Worm (Caenorhabditis elegans): ENCODE results near the gene dab-1.

dab-1 gene

ce11 chrII:8259674-8260073 is 37.5 kb downstream of the dab-1 start:
- no peak for TF ChIP-seq sea-2 (GFP tag; IDR thresholded peaks at IDR 0.05)
- no peak for TF ChIP-seq unc-130 (GFP tag; optimal IDR thresholded peaks at IDR 0.05)
- TF ChIP-seq hmg-1.2 (GFP tag; IDR thresholded peaks at IDR 0.05), result no peak
- TF ChIP-seq cebp-1 (GFP tag; IDR thresholded peaks at IDR 0.05), result no peak
- TF ChIP-seq cebp-1 (tag; optimal IDR thresholded peaks at IDR 0.05), result no peak
- TF ChIP-seq nfya-1 (tag; optimal IDR thresholded peaks at IDR 0.05; ENCODE audit: borderline replicate concordance, insufficient read depth), result no peak
- TF ChIP-seq snpc-4 (GFP tag; optimal IDR thresholded peaks at IDR 0.05), result no peak
- TF ChIP-seq snpc-4 (tag; optimal IDR thresholded peaks at IDR 0.05), result no peak
- no peak for TF ChIP-seq tlf-1 (GFP tag; optimal IDR thresholded peaks at IDR 0.05)
- TF ChIP-seq ztf-18 (tag; optimal IDR thresholded peaks at IDR 0.05), result no peak
- no peak for TF ChIP-seq snpc-1.3 (tag; optimal IDR thresholded peaks at IDR 0.05; ENCODE audit: insufficient read depth)
- no peak for TF ChIP-seq hmg-20 (GFP tag; IDR thresholded peaks at IDR 0.05)
- no peak for TF ChIP-seq ZK185.1 (tag; optimal IDR thresholded peaks at IDR 0.05; ENCODE audit: poor library complexity, severe bottlenecking)
- TF ChIP-seq F52B5.7 (tag; optimal IDR thresholded peaks at IDR 0.05), result no peak
- TF ChIP-seq C06A6.2 (GFP tag; conservative IDR thresholded peaks at IDR 0.05), result 0 out of 2 replicates have a peak, but pooled peaks have one; percentile 17
- TF ChIP-seq bed-1 (GFP tag; IDR thresholded peaks at IDR 0.05), result no peak
- no peak for TF ChIP-seq lin-54 (GFP tag; optimal IDR thresholded peaks at IDR 0.05)
- no peak for TF ChIP-seq nhr-120 (GFP tag; IDR thresholded peaks at IDR 0.05)
- no peak for TF ChIP-seq F22D6.2 (tag; optimal IDR thresholded peaks at IDR 0.05)
- TF ChIP-seq Y53G8AR.9 (GFP tag; conservative IDR thresholded peaks at IDR 0.05), result no peak
- TF ChIP-seq somi-1 (GFP tag; optimal IDR thresholded peaks at IDR 0.05), result peak; percentile 52
- no peak for TF ChIP-seq K11D2.4 (GFP tag; IDR thresholded peaks at IDR 0.05)
- peak; percentile 66 for TF ChIP-seq ztf-26 (tag; optimal IDR thresholded peaks at IDR 0.05)
- 0 out of 2 replicates have a peak, but pooled peaks have one; percentile 53 for TF ChIP-seq hsf-1 (GFP tag; IDR thresholded peaks at IDR 0.05)
- no peak for TF ChIP-seq ceh-58 (GFP tag; IDR thresholded peaks at IDR 0.05)
- no peak for TF ChIP-seq lag-1 (GFP tag; IDR thresholded peaks at IDR 0.05)
- TF ChIP-seq ekl-4 (GFP tag; IDR thresholded peaks at IDR 0.05), result no peak
- TF ChIP-seq F55B11.4 (tag; optimal IDR thresholded peaks at IDR 0.05; ENCODE audit: borderline replicate concordance, insufficient read depth), result no peak
- TF ChIP-seq efl-1 (GFP tag; optimal IDR thresholded peaks at IDR 0.05), result no peak
- no peak for TF ChIP-seq aptf-3 (GFP tag; IDR thresholded peaks at IDR 0.05)
- no peak for TF ChIP-seq tbx-9 (tag; optimal IDR thresholded peaks at IDR 0.05; ENCODE audit: borderline replicate concordance)
- no peak for TF ChIP-seq nhr-90 (tag; optimal IDR thresholded peaks at IDR 0.05)
- no peak for TF ChIP-seq rec-8 (tag; optimal IDR thresholded peaks at IDR 0.05)
- no peak for TF ChIP-seq lin-35 (GFP tag; optimal IDR thresholded peaks at IDR 0.05)
- TF ChIP-seq repo-1 (tag; optimal IDR thresholded peaks at IDR 0.05), result no peak
- peak; percentile 28; the same call in 1 of the 2 replicates for TF ChIP-seq lin-26 (GFP tag; IDR thresholded peaks at IDR 0.05)
- no peak for TF ChIP-seq Y67H2A.10 (GFP tag; conservative IDR thresholded peaks at IDR 0.05)
- TF ChIP-seq lsy-27 (tag; optimal IDR thresholded peaks at IDR 0.05; ENCODE audit: borderline replicate concordance, insufficient read depth), result no peak
- TF ChIP-seq ztf-25 (GFP tag; IDR thresholded peaks at IDR 0.05), result no peak

ce11 chrII:8263562-8263961 is 41.4 kb downstream of the dab-1 start:
- no peak for TF ChIP-seq nhr-27 (tag; optimal IDR thresholded peaks at IDR 0.05)
- peak; percentile 30 for TF ChIP-seq ztf-26 (tag; optimal IDR thresholded peaks at IDR 0.05)
- no peak for TF ChIP-seq ceh-40 (GFP tag; IDR thresholded peaks at IDR 0.05)
- TF ChIP-seq cebp-1 (GFP tag; IDR thresholded peaks at IDR 0.05), result no peak
- TF ChIP-seq cebp-1 (tag; optimal IDR thresholded peaks at IDR 0.05), result no peak
- TF ChIP-seq egl-44 (GFP tag; IDR thresholded peaks at IDR 0.05), result no peak
- TF ChIP-seq F52B5.7 (tag; optimal IDR thresholded peaks at IDR 0.05), result no peak
- no peak for TF ChIP-seq ztf-25 (GFP tag; IDR thresholded peaks at IDR 0.05)
- no peak for TF ChIP-seq madf-10 (tag; optimal IDR thresholded peaks at IDR 0.05)
- TF ChIP-seq nhr-80 (tag; optimal IDR thresholded peaks at IDR 0.05), result peak; percentile 47
- no peak for TF ChIP-seq ceh-58 (GFP tag; IDR thresholded peaks at IDR 0.05)
- no peak for TF ChIP-seq lag-1 (GFP tag; IDR thresholded peaks at IDR 0.05)
- no peak for TF ChIP-seq ztf-3 (GFP tag; optimal IDR thresholded peaks at IDR 0.05)

Measured in whole organism, young adult.